Worm (Caenorhabditis elegans): ENCODE data around the gene C25G6.1.

C25G6.1 gene

DNA sequence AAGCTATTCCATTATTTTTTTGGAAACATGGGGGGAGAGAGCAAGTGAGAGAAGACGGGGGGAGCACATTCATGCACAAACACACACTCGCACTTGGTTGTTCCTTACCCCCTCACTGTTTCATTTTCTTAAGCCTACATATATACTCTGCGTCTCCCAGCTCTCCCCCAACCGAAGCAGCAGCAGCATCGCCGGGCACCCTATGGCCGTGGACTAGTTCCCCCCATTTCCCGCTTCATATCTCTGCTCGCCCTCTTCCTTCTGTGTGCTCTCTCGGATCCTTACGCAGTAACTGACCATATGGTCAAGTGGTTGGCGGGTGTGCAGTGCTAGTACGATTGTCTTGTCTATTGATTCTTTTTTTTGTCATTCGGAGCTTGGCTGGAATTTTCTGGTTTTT lies 31.6 kb downstream of the C25G6.1 start:
- TF ChIP-seq ref-1 (GFP tag; conservative IDR thresholded peaks at IDR 0.05) (no peak), ztf-29 (GFP tag; IDR thresholded peaks at IDR 0.05) (peak; percentile 91), cog-1 (tag; optimal IDR thresholded peaks at IDR 0.05) (peak; percentile 82), flt-1 (GFP tag; IDR thresholded peaks at IDR 0.05) (peak; percentile 59), klf-2 (GFP tag; conservative IDR thresholded peaks at IDR 0.05) (no peak), ztf-23 (GFP tag; IDR thresholded peaks at IDR 0.05) (peak; percentile 77), T22C8.4 (GFP tag; IDR thresholded peaks at IDR 0.05) (0 out of 2 replicates have a peak, but pooled peaks have one; percentile 47), med-1 (GFP tag; optimal IDR thresholded peaks at IDR 0.05; ENCODE audit: insufficient read depth) (no peak), tab-1 (GFP tag; IDR thresholded peaks at IDR 0.05) (0 out of 2 replicates have a peak, but pooled peaks have one; percentile 65)

DNA sequence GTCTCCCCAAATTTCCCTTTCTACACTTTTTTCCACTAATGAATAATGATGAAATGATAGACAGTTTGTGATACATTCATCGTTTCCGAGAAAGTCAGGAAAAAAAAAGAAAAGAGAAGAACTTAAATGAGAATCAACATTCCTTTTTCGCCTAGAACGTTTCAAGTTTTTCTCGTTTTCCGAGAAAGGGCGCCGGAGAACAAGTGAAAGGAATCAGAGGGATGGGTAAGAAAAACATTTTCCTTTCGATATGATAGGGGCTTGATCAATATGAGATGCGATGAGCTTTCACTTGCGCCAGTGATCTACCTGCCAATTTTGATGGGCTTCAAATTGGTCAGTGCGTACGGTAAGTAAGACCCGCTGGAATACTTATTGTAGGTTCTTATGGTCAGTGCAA lies 38.7 kb downstream of the C25G6.1 start:
- no peak for TF ChIP-seq flt-1 (GFP tag; IDR thresholded peaks at IDR 0.05)
- TF ChIP-seq ztf-23 (GFP tag; IDR thresholded peaks at IDR 0.05): no peak
- no peak for TF ChIP-seq T22C8.4 (GFP tag; IDR thresholded peaks at IDR 0.05)
- TF ChIP-seq ref-1 (GFP tag; conservative IDR thresholded peaks at IDR 0.05): no peak
- no peak for TF ChIP-seq cog-1 (tag; optimal IDR thresholded peaks at IDR 0.05)
- TF ChIP-seq ztf-29 (GFP tag; IDR thresholded peaks at IDR 0.05): no peak
- no peak for TF ChIP-seq tab-1 (GFP tag; IDR thresholded peaks at IDR 0.05)
- TF ChIP-seq klf-2 (GFP tag; conservative IDR thresholded peaks at IDR 0.05): no peak
- no peak for TF ChIP-seq med-1 (GFP tag; optimal IDR thresholded peaks at IDR 0.05; ENCODE audit: insufficient read depth)

DNA sequence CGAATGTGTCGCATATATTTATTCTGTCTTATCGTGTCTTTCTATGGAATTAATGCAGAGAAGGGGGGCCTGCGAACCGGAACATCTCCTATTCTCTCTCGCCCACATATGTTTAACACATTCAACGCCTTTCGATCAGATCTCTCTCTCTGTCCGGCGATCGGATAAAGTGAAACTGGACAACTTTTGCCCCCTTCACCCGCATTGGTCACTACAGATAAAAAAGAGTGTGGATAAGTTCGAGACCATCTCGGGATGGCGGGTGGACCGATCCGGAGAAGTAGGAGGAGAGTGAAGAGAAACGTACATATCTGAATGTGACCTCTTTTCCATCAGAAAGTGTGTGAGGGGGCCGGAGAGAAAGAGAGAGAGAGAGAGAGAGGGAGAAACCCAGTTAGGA lies 40.4 kb downstream of the C25G6.1 start, which contains the start of gene H42K12.3:
TSS of gene H42K12.3 (plus strand) at position 308 of the 400 bp plus-strand sequence.
- TF ChIP-seq ztf-29 (GFP tag; IDR thresholded peaks at IDR 0.05): no peak
- TF ChIP-seq klf-2 (GFP tag; conservative IDR thresholded peaks at IDR 0.05): no peak
- no peak for TF ChIP-seq flt-1 (GFP tag; IDR thresholded peaks at IDR 0.05)
- no peak for TF ChIP-seq cog-1 (tag; optimal IDR thresholded peaks at IDR 0.05)
- TF ChIP-seq ref-1 (GFP tag; conservative IDR thresholded peaks at IDR 0.05): no peak
- TF ChIP-seq ztf-23 (GFP tag; IDR thresholded peaks at IDR 0.05): no peak
- no peak for TF ChIP-seq T22C8.4 (GFP tag; IDR thresholded peaks at IDR 0.05)
- TF ChIP-seq tab-1 (GFP tag; IDR thresholded peaks at IDR 0.05): no peak
- no peak for TF ChIP-seq med-1 (GFP tag; optimal IDR thresholded peaks at IDR 0.05; ENCODE audit: insufficient read depth)

DNA sequence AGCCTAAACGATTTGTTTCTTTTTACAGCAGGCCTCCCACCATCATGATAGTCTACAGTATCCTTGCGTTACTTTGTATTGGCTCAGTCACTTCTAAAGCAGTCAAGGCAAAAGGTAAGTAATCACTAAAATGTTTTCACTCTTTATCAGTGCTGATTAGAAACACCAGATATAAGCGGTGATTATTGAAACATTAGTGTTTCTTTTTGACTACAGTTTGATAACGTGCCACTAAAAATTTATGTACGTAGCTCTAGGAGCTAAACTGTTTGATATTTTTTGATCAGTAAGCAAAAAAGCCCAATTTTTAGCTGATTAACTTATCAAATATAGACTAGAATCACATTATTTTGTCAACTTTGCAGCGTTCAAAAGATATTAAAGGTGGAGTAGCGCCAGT lies 40.9 kb downstream of the C25G6.1 start:
- TF ChIP-seq cog-1 (tag; optimal IDR thresholded peaks at IDR 0.05) (no peak), T22C8.4 (GFP tag; IDR thresholded peaks at IDR 0.05) (no peak)

DNA sequence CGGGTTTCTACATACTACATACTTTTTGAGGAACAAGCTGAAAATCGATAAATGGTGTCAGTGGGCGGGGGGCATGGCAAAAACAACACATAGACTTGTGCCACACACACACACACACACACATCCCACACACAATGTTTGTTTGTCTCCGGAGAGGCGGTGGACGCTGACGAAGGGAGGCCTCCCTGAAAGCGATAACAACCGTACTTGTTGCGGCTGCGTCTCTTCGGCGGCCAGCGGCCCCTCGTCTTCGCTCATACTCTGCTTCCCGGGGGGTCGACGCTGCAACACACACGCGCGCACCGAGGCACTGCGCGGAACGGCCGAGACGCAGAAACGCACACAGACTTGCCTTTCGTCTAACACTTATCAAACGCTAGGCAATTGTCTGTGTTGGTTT lies 49.0 kb downstream of the C25G6.1 start:
- TF ChIP-seq T22C8.4 (GFP tag; IDR thresholded peaks at IDR 0.05) (no peak; the same call in 1 of the 2 replicates), flt-1 (GFP tag; IDR thresholded peaks at IDR 0.05) (peak; percentile 68; the same call in 1 of the 2 replicates), cog-1 (tag; optimal IDR thresholded peaks at IDR 0.05) (peak; percentile 73)

DNA sequence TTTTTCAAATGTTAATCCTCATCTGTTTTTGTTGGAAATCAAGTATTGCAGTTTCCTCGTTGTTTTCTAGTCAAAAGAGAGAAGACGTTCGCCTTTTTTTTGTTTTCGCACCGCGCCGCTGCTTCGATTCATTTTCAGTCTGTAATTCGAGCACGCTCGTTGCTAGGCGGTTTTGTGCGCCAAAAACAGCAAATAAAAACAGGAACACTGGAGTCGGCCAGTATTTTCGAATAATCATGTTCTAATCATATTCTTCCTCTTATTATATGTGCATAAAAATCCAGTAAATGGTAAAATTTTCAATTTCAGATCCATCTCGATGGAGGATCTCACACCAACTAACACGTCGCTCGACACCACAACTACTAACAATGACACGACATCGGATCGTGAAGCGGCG lies 50.3 kb downstream of the C25G6.1 start, which contains the start of gene pdk-1:
TSS of gene pdk-1 (plus strand) at position 301 of the 400 bp plus-strand sequence.
- no peak for TF ChIP-seq cog-1 (tag; optimal IDR thresholded peaks at IDR 0.05)
- no peak for TF ChIP-seq T22C8.4 (GFP tag; IDR thresholded peaks at IDR 0.05)
- no peak for TF ChIP-seq klf-2 (GFP tag; conservative IDR thresholded peaks at IDR 0.05)
- no peak for TF ChIP-seq tab-1 (GFP tag; IDR thresholded peaks at IDR 0.05)
- no peak for TF ChIP-seq med-1 (GFP tag; optimal IDR thresholded peaks at IDR 0.05; ENCODE audit: insufficient read depth)
- no peak for TF ChIP-seq flt-1 (GFP tag; IDR thresholded peaks at IDR 0.05)
- no peak for TF ChIP-seq ztf-29 (GFP tag; IDR thresholded peaks at IDR 0.05)
- no peak for TF ChIP-seq ztf-23 (GFP tag; IDR thresholded peaks at IDR 0.05)
